Fruit fly (Drosophila melanogaster): ENCODE measurements around the gene CG12170.

The CG12170 gene

DNA sequence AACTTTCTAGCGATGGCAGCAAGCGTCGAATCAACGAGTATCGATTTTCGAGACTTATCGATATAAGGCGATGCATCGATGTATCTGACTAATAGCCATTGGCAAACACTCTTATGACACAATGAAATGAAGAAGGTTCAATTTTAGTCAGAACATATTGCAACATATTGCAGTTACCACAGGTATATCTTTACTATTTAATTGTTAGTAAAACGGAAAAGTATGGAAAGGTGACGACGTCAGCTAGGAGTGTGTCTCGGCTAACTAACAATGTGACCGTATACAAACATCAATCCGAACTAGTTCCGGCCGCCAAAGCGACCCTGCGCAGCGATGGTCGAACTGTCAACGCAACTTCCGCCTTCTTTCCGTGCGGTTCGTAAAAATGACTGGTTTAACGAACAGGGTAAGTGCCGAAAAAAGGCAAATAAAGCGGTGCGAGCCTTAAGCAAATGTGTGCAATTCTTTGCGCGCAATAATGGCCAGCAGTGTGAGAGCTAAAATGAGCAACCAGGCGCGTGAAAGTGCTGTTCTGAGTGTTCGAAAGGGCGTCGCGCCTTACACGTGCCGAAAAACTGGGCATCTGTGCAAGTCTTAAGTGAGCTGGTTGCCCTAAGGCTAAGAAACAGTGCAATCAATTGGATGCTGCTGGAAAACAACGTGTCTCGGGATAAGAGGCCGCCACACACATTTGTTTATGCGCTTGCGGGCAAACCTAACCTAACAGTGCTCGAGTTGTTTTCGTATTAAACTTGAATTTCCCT is 12.7 kb upstream of the CG12170 start, which contains the start of the genes Dph4, Spec2 and RpL13A (continued):
- TF ChIP-seq br (optimal IDR thresholded peaks at IDR 0.05) (no peak), CG7556 (GFP tag; optimal IDR thresholded peaks at IDR 0.05) (peak; percentile 84), CG6813 (GFP tag; optimal IDR thresholded peaks at IDR 0.05) (peak; percentile 95), CG16779 (GFP tag; IDR thresholded peaks at IDR 0.05) (no peak), BEAF-32 (GFP tag; optimal IDR thresholded peaks at IDR 0.05) (peak; percentile 99), Ets97D (GFP tag; optimal IDR thresholded peaks at IDR 0.05) (peak; percentile 100), Hr51 (GFP tag; optimal IDR thresholded peaks at IDR 0.05) (peak; percentile 81 to 86), zen2 (GFP tag; IDR thresholded peaks at IDR 0.05; ENCODE audit: partially characterized antibody) (no peak), chinmo (GFP tag; IDR thresholded peaks at IDR 0.05; ENCODE audit: partially characterized antibody) (no peak), Side (GFP tag; optimal IDR thresholded peaks at IDR 0.05) (peak; percentile 96), CG17612 (GFP tag; IDR thresholded peaks at IDR 0.05) (no peak), salm (tag; optimal IDR thresholded peaks at IDR 0.05) (peak; percentile 82), gcm2 (GFP tag; optimal IDR thresholded peaks at IDR 0.05) (peak; percentile 88), CG15514 (GFP tag; optimal IDR thresholded peaks at IDR 0.05) (peak; percentile 100), Ptx1 (GFP tag; IDR thresholded peaks at IDR 0.05) (no peak), CG9797 (GFP tag; optimal IDR thresholded peaks at IDR 0.05) (peak; percentile 98), Rfx (GFP tag; IDR thresholded peaks at IDR 0.05) (no peak), Poxn (GFP tag; IDR thresholded peaks at IDR 0.05) (no peak), run (tag; optimal IDR thresholded peaks at IDR 0.05) (peak; percentile 75), pnt (GFP tag; optimal IDR thresholded peaks at IDR 0.05) (peak; percentile 54), h (optimal IDR thresholded peaks at IDR 0.05) (no peak), crc (GFP tag; optimal IDR thresholded peaks at IDR 0.05) (peak; percentile 90), tgo (GFP tag; IDR thresholded peaks at IDR 0.05) (no peak), dmrt11E (tag; optimal IDR thresholded peaks at IDR 0.05) (peak; percentile 84), pfk (GFP tag; optimal IDR thresholded peaks at IDR 0.05) (peak; percentile 84), fu2 (GFP tag; optimal IDR thresholded peaks at IDR 0.05) (peak; percentile 88), dimm (GFP tag; IDR thresholded peaks at IDR 0.05) (no peak), CG1647 (GFP tag; optimal IDR thresholded peaks at IDR 0.05) (peak; percentile 82), MTF-1 (GFP tag; optimal IDR thresholded peaks at IDR 0.05; ENCODE audit: borderline replicate concordance) (peak; percentile 98), CG17912 (GFP tag; optimal IDR thresholded peaks at IDR 0.05) (peak; percentile 99), CG8290 (GFP tag; optimal IDR thresholded peaks at IDR 0.05) (peak; percentile 95), CG8290 (tag; optimal IDR thresholded peaks at IDR 0.05) (peak; percentile 88 to 97), bbx (GFP tag; IDR thresholded peaks at IDR 0.05; ENCODE audit: partially characterized antibody) (no peak), sima (GFP tag; optimal IDR thresholded peaks at IDR 0.05) (peak; percentile 82), cad (GFP tag; optimal IDR thresholded peaks at IDR 0.05) (no peak), Dref (GFP tag; IDR thresholded peaks at IDR 0.05) (no peak), CG11093 (GFP tag; IDR thresholded peaks at IDR 0.05) (peak; percentile 43; the same call in 1 of the 3 replicates), CG13775 (GFP tag; optimal IDR thresholded peaks at IDR 0.05) (peak; percentile 97), nau (GFP tag; optimal IDR thresholded peaks at IDR 0.05) (peak; percentile 94), CG10274 (GFP tag; optimal IDR thresholded peaks at IDR 0.05) (peak; percentile 87), CG12659 (GFP tag; optimal IDR thresholded peaks at IDR 0.05) (peak; percentile 98), aop (GFP tag; IDR thresholded peaks at IDR 0.05) (no peak), CG6765 (GFP tag; optimal IDR thresholded peaks at IDR 0.05) (peak; percentile 97), ci (GFP tag; IDR thresholded peaks at IDR 0.05) (no peak), peb (GFP tag; IDR thresholded peaks at IDR 0.05) (no peak), Dp (GFP tag; optimal IDR thresholded peaks at IDR 0.05) (peak; percentile 69), sd (tag; optimal IDR thresholded peaks at IDR 0.05) (no peak), CG13624 (GFP tag; optimal IDR thresholded peaks at IDR 0.05) (peak; percentile 95), dm (GFP tag; optimal IDR thresholded peaks at IDR 0.05) (peak; percentile 97), bowl (GFP tag; IDR thresholded peaks at IDR 0.05) (no peak)
